Fruit fly (Drosophila melanogaster): ENCODE measurements around the gene Hsp67Bc.

DNA sequence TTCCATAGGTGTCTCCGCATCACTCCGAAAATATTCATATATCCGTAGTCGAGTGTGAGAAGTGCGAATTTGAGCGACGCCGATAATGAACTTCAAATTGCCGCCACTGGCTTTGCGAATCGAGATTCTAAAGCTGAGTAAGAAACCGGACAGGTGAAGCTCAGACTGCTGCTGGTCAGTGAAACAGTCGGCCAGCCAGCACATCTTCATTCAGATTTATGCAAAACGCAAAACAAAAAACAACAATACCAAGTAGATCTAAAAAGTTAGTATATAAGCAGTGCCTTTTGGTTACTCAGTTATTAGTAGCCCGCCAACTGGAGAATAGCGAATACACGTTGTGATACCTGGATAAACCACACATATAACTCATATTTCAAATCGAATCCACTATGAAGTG, 32.2 kb upstream of the Hsp67Bc start, which contains the start of gene Cpr67B:
- TF ChIP-seq CG8478 (optimal IDR thresholded peaks at IDR 0.05) (no peak), CTCF (optimal IDR thresholded peaks at IDR 0.05) (no peak)

Data from S2 (cell line).